Worm (Caenorhabditis elegans): ENCODE data around the gene F10E7.6.

F10E7.6 gene

ce11 chrII:7112780-7113179 is at the start of gene F10E7.6:
Gene F10E7.6 (plus strand): TSS chrII:7113080.
- TF ChIP-seq sma-3 (GFP tag; optimal IDR thresholded peaks at IDR 0.05) = no peak
- TF ChIP-seq nhr-6 (tag; optimal IDR thresholded peaks at IDR 0.05) = no peak
- no peak for TF ChIP-seq nhr-237 (tag; optimal IDR thresholded peaks at IDR 0.05)
- TF ChIP-seq nhr-23 (tag; optimal IDR thresholded peaks at IDR 0.05) = no peak
- TF ChIP-seq ztf-4 (tag; optimal IDR thresholded peaks at IDR 0.05) = no peak
- TF ChIP-seq egl-27 (tag; optimal IDR thresholded peaks at IDR 0.05) = no peak
- TF ChIP-seq nhr-12 (tag; optimal IDR thresholded peaks at IDR 0.05) = no peak
- TF ChIP-seq ceh-16 (tag; optimal IDR thresholded peaks at IDR 0.05) = no peak

ce11 chrII:7065391-7065790 is 47.5 kb upstream of the F10E7.6 start, which contains the start of gene nos-2:
Gene nos-2 (plus strand): TSS chrII:7065618.
- TF ChIP-seq ama-1 (optimal IDR thresholded peaks at IDR 0.05) = no peak
- no peak for TF ChIP-seq mbf-1 (tag; optimal IDR thresholded peaks at IDR 0.05)
- TF ChIP-seq ztf-1 (GFP tag; conservative IDR thresholded peaks at IDR 0.05) = no peak
- no peak for TF ChIP-seq sma-9 (GFP tag; optimal IDR thresholded peaks at IDR 0.05)
- no peak for TF ChIP-seq sma-9 (tag; optimal IDR thresholded peaks at IDR 0.05)

- no peak for TF ChIP-seq nhr-10 (tag; optimal IDR thresholded peaks at IDR 0.05)
- TF ChIP-seq nhr-25 (tag; optimal IDR thresholded peaks at IDR 0.05) = no peak
- no peak for TF ChIP-seq unc-62 (GFP tag; optimal IDR thresholded peaks at IDR 0.05)
- no peak for TF ChIP-seq lin-39 (tag; optimal IDR thresholded peaks at IDR 0.05)
Measured at ce11 chrII:7069866-7070265, 43.0 kb upstream of the F10E7.6 start, which contains the start of gene him-14. Gene him-14 (minus strand): TSS chrII:7069966.

- TF ChIP-seq unc-62 (GFP tag; optimal IDR thresholded peaks at IDR 0.05) (no peak), R02D3.7 (tag; optimal IDR thresholded peaks at IDR 0.05) (no peak), lin-39 (tag; optimal IDR thresholded peaks at IDR 0.05) (no peak), nhr-11 (tag; optimal IDR thresholded peaks at IDR 0.05) (no peak)
Measured at ce11 chrII:7070434-7070833, 42.4 kb upstream of the F10E7.6 start.

- TF ChIP-seq Y55F3AM.14 (GFP tag; optimal IDR thresholded peaks at IDR 0.05) (no peak), lin-39 (tag; optimal IDR thresholded peaks at IDR 0.05) (no peak), nhr-77 (tag; optimal IDR thresholded peaks at IDR 0.05) (no peak), nhr-12 (tag; optimal IDR thresholded peaks at IDR 0.05) (no peak), snpc-4 (tag; optimal IDR thresholded peaks at IDR 0.05) (no peak), ztf-11 (tag; optimal IDR thresholded peaks at IDR 0.05) (no peak), ceh-16 (tag; optimal IDR thresholded peaks at IDR 0.05) (no peak), skn-1 (tag; optimal IDR thresholded peaks at IDR 0.05) (no peak), nhr-25 (tag; optimal IDR thresholded peaks at IDR 0.05) (no peak), nhr-129 (tag; optimal IDR thresholded peaks at IDR 0.05) (no peak), mab-5 (tag; optimal IDR thresholded peaks at IDR 0.05) (no peak), elt-1 (tag; optimal IDR thresholded peaks at IDR 0.05) (no peak), nhr-10 (tag; optimal IDR thresholded peaks at IDR 0.05) (no peak)
Measured at ce11 chrII:7072315-7072589, 40.6 kb upstream of the F10E7.6 start, which contains the start of gene kars-1. Gene kars-1 (minus strand): TSS chrII:7072415.

- TF ChIP-seq crh-2 (tag; optimal IDR thresholded peaks at IDR 0.05) (peak; percentile 42), snpc-4 (tag; optimal IDR thresholded peaks at IDR 0.05) (no peak), ztf-1 (GFP tag; conservative IDR thresholded peaks at IDR 0.05) (no peak), nhr-237 (tag; optimal IDR thresholded peaks at IDR 0.05) (no peak), peb-1 (tag; optimal IDR thresholded peaks at IDR 0.05) (no peak), nhr-21 (tag; optimal IDR thresholded peaks at IDR 0.05) (peak; percentile 12), lin-11 (tag; optimal IDR thresholded peaks at IDR 0.05) (no peak), mbf-1 (tag; optimal IDR thresholded peaks at IDR 0.05) (no peak), sem-4 (tag; optimal IDR thresholded peaks at IDR 0.05) (no peak), ceh-82 (tag; optimal IDR thresholded peaks at IDR 0.05) (no peak), mdl-1 (tag; optimal IDR thresholded peaks at IDR 0.05) (peak in 1 of 2 experiments; percentile 23), nhr-25 (tag; optimal IDR thresholded peaks at IDR 0.05) (no peak), nhr-23 (tag; optimal IDR thresholded peaks at IDR 0.05) (no peak), mab-5 (tag; optimal IDR thresholded peaks at IDR 0.05) (no peak), unc-55 (GFP tag; optimal IDR thresholded peaks at IDR 0.05) (peak; percentile 77), dmd-4 (tag; optimal IDR thresholded peaks at IDR 0.05) (no peak), nhr-12 (tag; optimal IDR thresholded peaks at IDR 0.05) (no peak), unc-62 (GFP tag; optimal IDR thresholded peaks at IDR 0.05) (no peak), lin-13 (GFP tag; optimal IDR thresholded peaks at IDR 0.05) (peak; percentile 41), F13H6.1 (tag; optimal IDR thresholded peaks at IDR 0.05) (peak; percentile 55), Y55F3AM.14 (GFP tag; optimal IDR thresholded peaks at IDR 0.05) (no peak), ztf-11 (tag; optimal IDR thresholded peaks at IDR 0.05) (no peak), sma-9 (GFP tag; optimal IDR thresholded peaks at IDR 0.05) (peak; percentile 76), sma-9 (tag; optimal IDR thresholded peaks at IDR 0.05) (no peak), egl-27 (tag; optimal IDR thresholded peaks at IDR 0.05) (no peak), blmp-1 (tag; optimal IDR thresholded peaks at IDR 0.05; ENCODE audit: insufficient read depth) (no peak), skn-1 (tag; optimal IDR thresholded peaks at IDR 0.05) (no peak), unc-39 (tag; optimal IDR thresholded peaks at IDR 0.05) (no peak), ceh-16 (tag; optimal IDR thresholded peaks at IDR 0.05) (no peak), nhr-6 (tag; optimal IDR thresholded peaks at IDR 0.05) (no peak)
Measured at ce11 chrII:7072590-7073536, 40.0 kb upstream of the F10E7.6 start.

Data from whole organism, L2 larva.